Worm (Caenorhabditis elegans) whole organism, L1 larva: ENCODE data around the gene F21C10.18.

Experiments
- Y116A8C.19 ChIP-seq: sonication (generic microtip); optimal IDR thresholded peaks from 2 replicates; lab custom pipeline; 2016; ENCODE audit warnings: missing compliant biosample characterization, missing genetic modification characterization, borderline replicate concordance
- grh-1 ChIP-seq: fragments of 200-800 bp; sonication (Bioruptor generic); IDR thresholded peaks from 2 replicates; pipeline ENCODE4 v1.3.6; 2022; ENCODE audit warnings: missing genetic modification reagents, missing genetic modification characterization, missing compliant biosample characterization
- lsy-2 ChIP-seq, 2 experiments: fragments of 150-350 bp; optimal IDR thresholded peaks; 2 replicates each; lab custom pipeline; 2014; ENCODE audit warnings: missing biosample characterization in 2 of 2, missing genetic modification characterization in 2 of 2
- nhr-84 ChIP-seq: sonication (generic microtip); optimal IDR thresholded peaks from 2 replicates; lab custom pipeline; 2017; ENCODE audit warnings: missing biosample characterization, missing genetic modification characterization
- nhr-85 ChIP-seq: sonication (generic microtip); peaks from one replicate; lab custom pipeline; 2016; ENCODE audit warnings: missing genetic modification characterization, inconsistent platforms, missing compliant biosample characterization
- skn-1 ChIP-seq: fragments of 150-350 bp; optimal IDR thresholded peaks from 2 replicates; lab custom pipeline; 2014; ENCODE audit warnings: missing biosample characterization, missing genetic modification characterization
- unc-98 ChIP-seq: fragments of 200-800 bp; sonication (Bioruptor generic); IDR thresholded peaks from 2 replicates; pipeline ENCODE4 v1.3.6; 2022; ENCODE audit warnings: missing genetic modification characterization, missing compliant biosample characterization
- vab-15 ChIP-seq: sonication (generic microtip); optimal IDR thresholded peaks from 2 replicates; lab custom pipeline; 2017; ENCODE audit warnings: missing genotype, mild to moderate bottlenecking, missing genetic modification characterization, missing compliant biosample characterization
- zip-4 ChIP-seq: fragments of 200-800 bp; sonication (Bioruptor generic); optimal IDR thresholded peaks from 2 replicates; lab custom pipeline; 2018; ENCODE audit warnings: mild to moderate bottlenecking, missing genetic modification characterization, moderate library complexity, missing compliant biosample characterization
- ztf-11 ChIP-seq, 2 experiments: sonication (generic microtip); optimal IDR thresholded peaks; 2 replicates each; lab custom pipeline; 2016 to 2017; ENCODE audit warnings: missing genetic modification characterization in 2 of 2, missing biosample characterization in 1 of 2, missing compliant biosample characterization in 1 of 2
- ztf-4 ChIP-seq: fragments of 150-350 bp; optimal IDR thresholded peaks from 2 replicates; lab custom pipeline; 2014; ENCODE audit warnings: missing biosample characterization, missing genetic modification characterization

DNA sequence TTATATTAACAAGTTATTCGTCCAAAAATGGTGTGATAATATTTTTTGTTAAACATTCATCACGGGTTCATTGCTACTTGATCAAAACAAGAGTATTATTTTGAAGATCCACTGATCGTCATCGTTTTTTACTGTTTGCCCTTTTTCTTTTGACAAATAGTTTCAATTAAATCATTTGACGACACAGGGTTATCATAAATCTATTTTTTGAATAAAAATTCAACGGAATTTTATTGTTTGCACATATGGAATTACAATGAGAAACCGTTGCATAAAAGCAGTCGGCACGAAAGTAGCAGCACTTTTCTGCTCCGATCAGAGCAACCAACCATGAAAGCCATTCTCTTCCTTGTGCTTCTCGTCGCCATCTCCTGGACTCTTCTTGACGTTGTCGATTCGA lies 40.6 kb upstream of the F21C10.18 start, which contains the start of gene fip-2:
- TF ChIP-seq Y116A8C.19 (tag; lab: Kevin White, UChicago), result no peak
- TF ChIP-seq unc-98 (GFP tag; lab: Robert Waterston, UW), result no peak
- TF ChIP-seq lsy-2 (tag; optimal IDR thresholded peaks at IDR 0.05; lab: Kevin White, UChicago), result no peak
- TF ChIP-seq nhr-84 (tag; lab: Kevin White, UChicago), result no peak
- TF ChIP-seq ztf-4 (tag; lab: Kevin White, UChicago), result no peak
- no peak for TF ChIP-seq nhr-85 (tag; lab: Kevin White, UChicago)
- TF ChIP-seq vab-15, result no peak
- no peak for TF ChIP-seq zip-4 (GFP tag; lab: Kevin White, UChicago)
- TF ChIP-seq ztf-11 (tag; optimal IDR thresholded peaks at IDR 0.05; lab: Kevin White, UChicago), result no peak
- TF ChIP-seq skn-1, result no peak
- no peak for TF ChIP-seq grh-1 (GFP tag; lab: Robert Waterston, UW)
